Worm (Caenorhabditis elegans): Measurements from ENCODE around the gene rnf-113.

ce11 chrIII:10763032-10763431 lies 5.6 kb upstream of the rnf-113 start, which contains the start of gene dpy-28:
- TF ChIP-seq W03F9.2 (tag; optimal IDR thresholded peaks at IDR 0.05) (no peak), him-1 (tag; optimal IDR thresholded peaks at IDR 0.05) (no peak)
